Fruit fly (Drosophila melanogaster) whole organism, embryonic: ENCODE results near the gene Tomosyn.

Experiments
- Aef1 ChIP-seq: fragments of 200-800 bp; sonication (Bioruptor generic); IDR thresholded peaks from 3 replicates; pipeline ENCODE4 v1.3.6; 2022; ENCODE audit warnings: missing biosample characterization, missing genetic modification characterization
- Asciz ChIP-seq: fragments of 200-800 bp; sonication (Bioruptor generic); optimal IDR thresholded peaks from 2 replicates; lab custom pipeline; 2017; ENCODE audit warnings: missing biosample characterization, mild to moderate bottlenecking, missing genetic modification characterization, missing genetic modification reagents
- BtbVII ChIP-seq: fragments of 200-800 bp; sonication (Bioruptor generic); optimal IDR thresholded peaks from 3 replicates; lab custom pipeline; 2017; ENCODE audit warnings: missing biosample characterization, mild to moderate bottlenecking, missing genetic modification characterization
- CG10147 ChIP-seq: fragments of 200-800 bp; sonication (Bioruptor generic); optimal IDR thresholded peaks from 2 replicates; lab custom pipeline; 2019; ENCODE audit warnings: missing biosample characterization, mild to moderate bottlenecking, missing genetic modification characterization, moderate library complexity
- CG10274 ChIP-seq: fragments of 200-800 bp; sonication (Bioruptor generic); optimal IDR thresholded peaks from 3 replicates; lab custom pipeline; 2017; ENCODE audit warnings: missing biosample characterization, mild to moderate bottlenecking, missing genetic modification characterization
- CG1529 ChIP-seq: fragments of 200-800 bp; sonication (Bioruptor generic); optimal IDR thresholded peaks from 3 replicates; lab custom pipeline; 2018; ENCODE audit warnings: missing biosample characterization, missing genetic modification characterization
- CG15514 ChIP-seq: fragments of 200-800 bp; sonication (Bioruptor generic); optimal IDR thresholded peaks from 3 replicates; lab custom pipeline; 2017; ENCODE audit warnings: missing biosample characterization, missing genetic modification characterization, mild to moderate bottlenecking, moderate library complexity, missing genetic modification reagents
- CG16815 ChIP-seq: fragments of 200-800 bp; sonication (Bioruptor generic); optimal IDR thresholded peaks from 3 replicates; lab custom pipeline; 2017; ENCODE audit warnings: missing biosample characterization, mild to moderate bottlenecking, missing genetic modification characterization
- CG1832 ChIP-seq: fragments of 200-800 bp; sonication (Bioruptor generic); optimal IDR thresholded peaks from 2 replicates; lab custom pipeline; 2017; ENCODE audit warnings: missing biosample characterization, mild to moderate bottlenecking, missing genetic modification characterization, inconsistent platforms
- CG18599 ChIP-seq: fragments of 200-800 bp; sonication (Bioruptor generic); optimal IDR thresholded peaks from 3 replicates; lab custom pipeline; 2017; ENCODE audit warnings: missing biosample characterization, missing genetic modification characterization, mild to moderate bottlenecking, moderate library complexity, missing genetic modification reagents
- CG3407 ChIP-seq: fragments of 200-800 bp; sonication (Bioruptor generic); optimal IDR thresholded peaks from 2 replicates; lab custom pipeline; 2018; ENCODE audit warnings: missing biosample characterization, mild to moderate bottlenecking, missing genetic modification characterization
- CG34376 ChIP-seq: fragments of 200-800 bp; sonication (Bioruptor generic); optimal IDR thresholded peaks from 2 replicates; lab custom pipeline; 2018; ENCODE audit warnings: missing biosample characterization, mild to moderate bottlenecking, missing genetic modification characterization
- CG3838 ChIP-seq: fragments of 200-800 bp; sonication (Bioruptor generic); optimal IDR thresholded peaks from 3 replicates; lab custom pipeline; 2016; ENCODE audit warnings: missing biosample characterization, missing genetic modification characterization
- CG4360 ChIP-seq: fragments of 200-800 bp; sonication (Bioruptor generic); IDR thresholded peaks from 2 replicates; pipeline ENCODE4 v1.3.6; 2022; ENCODE audit warnings: missing biosample characterization, missing genetic modification characterization
- CG4707 ChIP-seq: fragments of 200-800 bp; sonication (Bioruptor generic); optimal IDR thresholded peaks from 2 replicates; lab custom pipeline; 2018; ENCODE audit warnings: missing biosample characterization, mild to moderate bottlenecking, missing genetic modification characterization, moderate library complexity
- CG5245 ChIP-seq: fragments of 200-800 bp; sonication (Bioruptor generic); optimal IDR thresholded peaks from 3 replicates; lab custom pipeline; 2016; ENCODE audit warnings: missing biosample characterization, missing genetic modification characterization
- CG6689 ChIP-seq: fragments of 200-800 bp; sonication (Bioruptor generic); IDR thresholded peaks from 2 replicates; pipeline ENCODE4 v1.3.6; 2022; ENCODE audit warnings: missing biosample characterization, missing genetic modification characterization
- CG7839 ChIP-seq: fragments of 200-800 bp; sonication (Bioruptor generic); optimal IDR thresholded peaks from 3 replicates; lab custom pipeline; 2018; ENCODE audit warnings: missing biosample characterization, mild to moderate bottlenecking, missing genetic modification characterization, moderate library complexity
- CG8388 ChIP-seq: fragments of 200-800 bp; sonication (Bioruptor generic); optimal IDR thresholded peaks from 2 replicates; lab custom pipeline; 2019; ENCODE audit warnings: missing biosample characterization, mild to moderate bottlenecking, missing genetic modification characterization, moderate library complexity
- CTCF ChIP-seq: fragments of 200-800 bp; sonication (Bioruptor generic); optimal IDR thresholded peaks from 2 replicates; lab custom pipeline; 2017; ENCODE audit warnings: missing biosample characterization, mild to moderate bottlenecking, missing genetic modification characterization, moderate library complexity
- D19A ChIP-seq: fragments of 200-800 bp; optimal IDR thresholded peaks from 3 replicates; lab custom pipeline; 2019; ENCODE audit warnings: missing biosample characterization, mild to moderate bottlenecking, missing genetic modification characterization, moderate library complexity
- D19B ChIP-seq: fragments of 200-800 bp; sonication (Bioruptor generic); optimal IDR thresholded peaks from 2 replicates; lab custom pipeline; 2017; ENCODE audit warnings: missing biosample characterization, mild to moderate bottlenecking, missing genetic modification characterization
- Dref ChIP-seq: fragments of 200-800 bp; sonication (Bioruptor generic); IDR thresholded peaks from 2 replicates; pipeline ENCODE4 v1.3.6; 2022; ENCODE audit warnings: missing biosample characterization, missing genetic modification characterization
- E2f1 ChIP-seq: fragments of 200-800 bp; sonication (Bioruptor generic); IDR thresholded peaks from 2 replicates; pipeline ENCODE4 v1.3.6; 2022; ENCODE audit warnings: missing biosample characterization, missing genetic modification characterization
- Ets65A ChIP-seq: fragments of 200-800 bp; sonication (Bioruptor generic); peaks from one replicate; lab custom pipeline; 2016; ENCODE audit warnings: missing biosample characterization, missing genetic modification characterization
- Fer3 ChIP-seq: fragments of 200-800 bp; sonication (Bioruptor generic); optimal IDR thresholded peaks from 2 replicates; lab custom pipeline; 2018; ENCODE audit warnings: missing biosample characterization, mild to moderate bottlenecking, missing genetic modification characterization, moderate library complexity
- Hey ChIP-seq: fragments of 200-800 bp; sonication (Bioruptor generic); optimal IDR thresholded peaks from 3 replicates; lab custom pipeline; 2018; ENCODE audit warnings: missing biosample characterization, mild to moderate bottlenecking, missing genetic modification characterization
- Lhr ChIP-seq: fragments of 200-800 bp; sonication (Bioruptor generic); optimal IDR thresholded peaks from 3 replicates; lab custom pipeline; 2017; ENCODE audit warnings: mild to moderate bottlenecking, missing biosample characterization, missing genetic modification reagents, missing genetic modification characterization
- NFAT ChIP-seq: fragments of 200-800 bp; sonication (Bioruptor generic); IDR thresholded peaks from 2 replicates; pipeline ENCODE4 v1.3.6; 2022; ENCODE audit warnings: missing biosample characterization, missing genetic modification characterization
- PHDP ChIP-seq: fragments of 200-800 bp; sonication (Bioruptor generic); optimal IDR thresholded peaks from 3 replicates; lab custom pipeline; 2018; ENCODE audit warnings: missing biosample characterization, mild to moderate bottlenecking, missing genetic modification characterization, moderate library complexity
- Trl ChIP-seq, 3 experiments: fragments of >200 bp in 2 of 3; fragments of 200-800 bp in 1 of 3; sonication (Bioruptor generic) in 1 of 3; optimal IDR thresholded peaks; 2 replicates in 1 of 3; 3 replicates in 2 of 3; lab custom pipeline; 2016 to 2017; ENCODE audit warnings: missing biosample characterization in 1 of 3, missing genetic modification characterization in 1 of 3
- Vsx1 ChIP-seq: fragments of 200-800 bp; sonication (Bioruptor generic); optimal IDR thresholded peaks from 2 replicates; lab custom pipeline; 2017; ENCODE audit warnings: missing biosample characterization, mild to moderate bottlenecking, missing genetic modification characterization, missing genetic modification reagents
- Xrp1 ChIP-seq: fragments of 200-800 bp; sonication (Bioruptor generic); IDR thresholded peaks from 2 replicates; pipeline ENCODE4 v1.3.6; 2022; ENCODE audit warnings: missing biosample characterization, missing genetic modification characterization
- ara ChIP-seq: fragments of 200-800 bp; sonication (Bioruptor generic); IDR thresholded peaks from 2 replicates; pipeline ENCODE4 v1.3.6; 2022; ENCODE audit warnings: missing biosample characterization, missing genetic modification characterization
- bcd ChIP-seq: fragments of 200-800 bp; sonication (Bioruptor generic); optimal IDR thresholded peaks from 2 replicates; lab custom pipeline; 2017; ENCODE audit warnings: missing biosample characterization, mild to moderate bottlenecking, missing genetic modification characterization
- cwo ChIP-seq: fragments of 200-800 bp; sonication (Bioruptor generic); optimal IDR thresholded peaks from 3 replicates; lab custom pipeline; 2017; ENCODE audit warnings: missing biosample characterization, missing genetic modification characterization, mild to moderate bottlenecking, moderate library complexity, missing genetic modification reagents
- eve ChIP-seq, 2 experiments: fragments of >200 bp; optimal IDR thresholded peaks; 2 replicates each; lab custom pipeline; 2017; ENCODE audit warnings: missing biosample characterization in 2 of 2, missing genetic modification characterization in 2 of 2
- exex ChIP-seq: fragments of 200-800 bp; sonication (Bioruptor generic); optimal IDR thresholded peaks from 4 replicates; lab custom pipeline; 2018; ENCODE audit warnings: missing biosample characterization, mild to moderate bottlenecking, missing genetic modification characterization, moderate library complexity
- gem ChIP-seq: fragments of 200-800 bp; sonication (Bioruptor generic); optimal IDR thresholded peaks from 2 replicates; lab custom pipeline; 2019; ENCODE audit warnings: missing biosample characterization, mild to moderate bottlenecking, missing genetic modification characterization, moderate library complexity
- ham ChIP-seq: fragments of 200-800 bp; sonication (Bioruptor generic); IDR thresholded peaks from 2 replicates; pipeline ENCODE4 v1.3.6; 2022; ENCODE audit warnings: missing biosample characterization, missing genetic modification characterization
- kay ChIP-seq: fragments of 200-800 bp; sonication (Bioruptor generic); optimal IDR thresholded peaks from 2 replicates; lab custom pipeline; 2016; ENCODE audit warnings: missing biosample characterization, missing genetic modification characterization
- knrl ChIP-seq: fragments of 200-800 bp; sonication (Bioruptor generic); IDR thresholded peaks from 3 replicates; pipeline ENCODE4 v1.3.6; 2022; ENCODE audit warnings: missing biosample characterization, missing genetic modification characterization; ENCODE audit not compliant: partially characterized antibody
- lola ChIP-seq, 3 experiments: fragments of >200 bp in 2 of 3; fragments of 200-800 bp in 1 of 3; sonication (Bioruptor generic) in 1 of 3; optimal IDR thresholded peaks; 2 replicates each; lab custom pipeline; 2017 to 2019; ENCODE audit warnings: missing biosample characterization in 3 of 3, missing genetic modification characterization in 3 of 3, mild to moderate bottlenecking in 1 of 3, moderate library complexity in 1 of 3
- luna ChIP-seq: fragments of 200-800 bp; sonication (Bioruptor generic); optimal IDR thresholded peaks from 2 replicates; lab custom pipeline; 2016; ENCODE audit warnings: missing biosample characterization, missing genetic modification characterization
- pnt ChIP-seq: fragments of 200-800 bp; sonication (Bioruptor generic); optimal IDR thresholded peaks from 3 replicates; lab custom pipeline; 2016; ENCODE audit warnings: missing biosample characterization, missing genetic modification characterization
- run ChIP-seq: fragments of 200-800 bp; sonication (Bioruptor generic); optimal IDR thresholded peaks from 3 replicates; lab custom pipeline; 2018; ENCODE audit warnings: missing biosample characterization, mild to moderate bottlenecking, missing genetic modification characterization
- salm ChIP-seq: fragments of 200-800 bp; sonication (Bioruptor generic); optimal IDR thresholded peaks from 2 replicates; lab custom pipeline; 2018; ENCODE audit warnings: missing biosample characterization, mild to moderate bottlenecking, missing genetic modification characterization
- sisA ChIP-seq: fragments of 200-800 bp; sonication (Bioruptor generic); IDR thresholded peaks from 2 replicates; pipeline ENCODE4 v1.3.6; 2022; ENCODE audit warnings: missing biosample characterization, missing genetic modification characterization
- tin ChIP-seq: fragments of 200-800 bp; sonication (Bioruptor generic); optimal IDR thresholded peaks from 3 replicates; lab custom pipeline; 2016; ENCODE audit warnings: missing biosample characterization, missing genetic modification characterization
- ttk ChIP-seq: fragments of 200-800 bp; sonication (Bioruptor generic); IDR thresholded peaks from 2 replicates; pipeline ENCODE4 v2.1.2; 2022; ENCODE audit warnings: missing biosample characterization, missing genetic modification characterization
- twi ChIP-seq: fragments of 200-800 bp; optimal IDR thresholded peaks from 2 replicates; lab custom pipeline; 2019; ENCODE audit warnings: missing biosample characterization, mild to moderate bottlenecking, missing genetic modification characterization, moderate library complexity

Tomosyn gene

DNA sequence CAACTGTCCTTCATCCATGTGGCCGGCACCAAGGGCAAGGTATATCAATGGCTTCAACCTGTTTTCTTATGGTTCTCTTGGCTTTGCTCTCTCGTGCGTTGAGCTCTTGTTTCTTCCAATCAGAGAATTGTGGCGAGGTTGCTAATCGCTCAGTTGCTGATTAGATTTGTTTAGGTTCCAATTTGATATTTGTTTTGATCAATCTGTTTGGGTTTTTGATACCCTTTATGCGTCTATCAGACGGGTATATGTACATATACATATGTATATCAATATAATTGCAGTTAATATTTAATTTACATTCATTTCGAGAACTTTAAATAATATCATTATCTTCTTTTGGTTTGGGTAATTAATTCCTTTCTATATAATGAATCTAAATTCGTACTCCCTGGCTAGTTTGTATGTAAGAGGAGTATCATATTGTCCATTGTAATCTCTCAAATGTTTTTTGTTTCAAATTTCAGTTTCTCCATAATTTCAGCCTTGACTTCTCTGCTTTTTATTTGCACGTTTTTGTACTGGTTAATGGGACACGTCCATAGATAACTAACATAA lies 18.1 kb upstream of the Tomosyn start (continued):
- TF ChIP-seq knrl (GFP tag; lab: Robert Waterston, UW) (no peak), ara (GFP tag; lab: Robert Waterston, UW) (no peak), Lhr (GFP tag; lab: Kevin White, UChicago) (no peak), CG4360 (GFP tag; lab: Robert Waterston, UW) (no peak), CG15514 (GFP tag; lab: Kevin White, UChicago) (no peak), D19B (peak; percentile 79), cwo (GFP tag; lab: Kevin White, UChicago) (peak; percentile 59), CG16815 (GFP tag; lab: Kevin White, UChicago) (no peak), pnt (no peak), exex (tag; lab: Kevin White, UChicago) (peak; percentile 30), twi (tag; lab: Kevin White, UChicago) (no peak), Trl (optimal IDR thresholded peaks at IDR 0.05; lab: Kevin White, UChicago) (peak in 1 of 2 experiments; percentile 22), Trl (GFP tag; optimal IDR thresholded peaks at IDR 0.05; lab: Kevin White, UChicago) (no peak), lola (GFP tag; optimal IDR thresholded peaks at IDR 0.05; lab: Kevin White, UChicago) (no peak), kay (GFP tag; lab: Kevin White, UChicago) (no peak), Asciz (no peak), Hey (tag; lab: Kevin White, UChicago) (no peak), salm (tag; lab: Kevin White, UChicago) (no peak), CTCF (no peak), run (tag; lab: Kevin White, UChicago) (no peak), bcd (no peak), tin (GFP tag; lab: Kevin White, UChicago) (no peak), D19A (tag; lab: Kevin White, UChicago) (peak; percentile 21), eve (GFP tag; optimal IDR thresholded peaks at IDR 0.05; lab: Kevin White, UChicago) (no peak), gem (peak; percentile 42), CG3838 (GFP tag; lab: Kevin White, UChicago) (no peak), CG4707 (GFP tag; lab: Kevin White, UChicago) (no peak), Ets65A (no peak), Dref (no peak), CG34376 (GFP tag; lab: Kevin White, UChicago) (peak; percentile 13), PHDP (tag; lab: Kevin White, UChicago) (peak; percentile 44), CG18599 (GFP tag; lab: Kevin White, UChicago) (peak; percentile 44), CG1832 (GFP tag; lab: Kevin White, UChicago) (no peak), CG7839 (tag; lab: Kevin White, UChicago) (no peak), Aef1 (GFP tag; lab: Robert Waterston, UW) (no peak), Vsx1 (GFP tag; lab: Kevin White, UChicago) (no peak), CG10274 (GFP tag; lab: Kevin White, UChicago) (no peak), CG1529 (no peak), CG6689 (no peak), luna (GFP tag; lab: Kevin White, UChicago) (no peak), CG8388 (no peak), E2f1 (GFP tag; lab: Robert Waterston, UW) (no peak), sisA (no peak), CG10147 (GFP tag; lab: Kevin White, UChicago) (no peak), ttk (GFP tag; lab: Robert Waterston, UW) (no peak), BtbVII (GFP tag; lab: Kevin White, UChicago) (no peak), Fer3 (tag; lab: Kevin White, UChicago) (peak; percentile 1), Xrp1 (GFP tag; lab: Robert Waterston, UW) (peak; percentile 18; the same call in 1 of the 2 replicates), NFAT (GFP tag; lab: Robert Waterston, UW) (no peak), ham (GFP tag; lab: Robert Waterston, UW) (no peak), CG5245 (GFP tag; lab: Kevin White, UChicago) (no peak), CG3407 (no peak)
